Fruit fly (Drosophila melanogaster) whole organism, wandering third instar larva: Measurements from ENCODE around the gene CG43203.
A peak's percentile ranks its signal among the peaks of the same experiment; 100 is the strongest.

ENCODE experiments used
- CG32264 ChIP-seq: fragments of 200-800 bp; sonication (Bioruptor generic); optimal IDR thresholded peaks from 2 replicates; lab custom pipeline; 2016; ENCODE audit warnings: missing biosample characterization, missing genetic modification characterization
- CrebA ChIP-seq: fragments of 200-800 bp; sonication (Bioruptor generic); optimal IDR thresholded peaks from 2 replicates; lab custom pipeline; 2016; ENCODE audit warnings: missing biosample characterization, mild to moderate bottlenecking, missing genetic modification characterization, borderline replicate concordance
- Dfd ChIP-seq: fragments of >200 bp; optimal IDR thresholded peaks from 2 replicates; lab custom pipeline; 2017; ENCODE audit warnings: missing biosample characterization, missing genetic modification characterization
- Dif ChIP-seq: fragments of 200-275, 200-300 bp; sonication (Bioruptor generic); optimal IDR thresholded peaks from 2 replicates; lab custom pipeline; 2018; ENCODE audit warnings: missing biosample characterization, missing genetic modification characterization; ENCODE audit not compliant: partially characterized antibody
- Hnf4 ChIP-seq: fragments of 200-800 bp; sonication (Bioruptor generic); optimal IDR thresholded peaks from 2 replicates; lab custom pipeline; 2016; ENCODE audit warnings: missing biosample characterization, mild to moderate bottlenecking, missing genetic modification characterization
- Hr78 ChIP-seq: fragments of >200 bp; optimal IDR thresholded peaks from 2 replicates; lab custom pipeline; 2017; ENCODE audit warnings: missing biosample characterization, missing genetic modification characterization
- Hr83 ChIP-seq: fragments of 200-300 bp; sonication (Bioruptor generic); optimal IDR thresholded peaks from 2 replicates; lab custom pipeline; 2016; ENCODE audit warnings: missing biosample characterization, mild to moderate bottlenecking, missing genetic modification characterization, moderate library complexity; ENCODE audit not compliant: poor library complexity, severe bottlenecking
- Jra ChIP-seq: sonication (Bioruptor generic); optimal IDR thresholded peaks from 2 replicates; lab custom pipeline; 2016; ENCODE audit warnings: missing biosample characterization, missing genetic modification characterization
- Rel ChIP-seq, 2 experiments: fragments of 200-800 bp; sonication (Bioruptor generic) in 1 of 2; optimal IDR thresholded peaks; 2 replicates in 1 of 2; 3 replicates in 1 of 2; lab custom pipeline; 2016 to 2019; ENCODE audit warnings: mild to moderate bottlenecking in 2 of 2, missing biosample characterization in 2 of 2, missing genetic modification characterization in 2 of 2, moderate library complexity in 1 of 2
- Sp1 ChIP-seq: fragments of 200-800 bp; sonication (Bioruptor generic); optimal IDR thresholded peaks from 3 replicates; lab custom pipeline; 2019; ENCODE audit warnings: missing biosample characterization, mild to moderate bottlenecking, missing genetic modification characterization, moderate library complexity
- Vsx2 ChIP-seq: fragments of 200-300, 225-300 bp; sonication (Bioruptor generic); optimal IDR thresholded peaks from 2 replicates; lab custom pipeline; 2018; ENCODE audit warnings: missing biosample characterization, missing genetic modification characterization; ENCODE audit not compliant: partially characterized antibody
- br ChIP-seq: fragments of 200-800 bp; sonication (Bioruptor generic); optimal IDR thresholded peaks from 2 replicates; lab custom pipeline; 2016; ENCODE audit warnings: missing biosample characterization, missing genetic modification characterization
- brk ChIP-seq: fragments of 200-800 bp; sonication (Bioruptor generic); optimal IDR thresholded peaks from 2 replicates; lab custom pipeline; 2016; ENCODE audit warnings: missing biosample characterization, mild to moderate bottlenecking, missing genetic modification characterization
- dl ChIP-seq, 2 experiments: fragments of 175-275, 200-275 bp in 1 of 2; fragments of 200-275 bp in 1 of 2; sonication (Bioruptor generic); optimal IDR thresholded peaks; lab custom pipeline; 2018; ENCODE audit warnings: mild to moderate bottlenecking in 2 of 2, missing biosample characterization in 2 of 2, missing genetic modification characterization in 2 of 2, moderate library complexity in 2 of 2; ENCODE audit not compliant: partially characterized antibody in 2 of 2, insufficient read depth in 1 of 2
- dsf ChIP-seq: sonication (Bioruptor generic); optimal IDR thresholded peaks from 2 replicates; lab custom pipeline; 2016; ENCODE audit warnings: missing biosample characterization, missing genetic modification characterization, borderline replicate concordance
- ey ChIP-seq: fragments of 200-800 bp; sonication (Bioruptor generic); optimal IDR thresholded peaks from 2 replicates; lab custom pipeline; 2016; ENCODE audit warnings: missing biosample characterization, missing genetic modification characterization
- foxo ChIP-seq, 2 experiments: fragments of 200-800 bp; sonication (Bioruptor generic); optimal IDR thresholded peaks; 2 replicates in 1 of 2; 3 replicates in 1 of 2; lab custom pipeline; 2016 to 2017; ENCODE audit warnings: missing biosample characterization in 2 of 2, missing genetic modification characterization in 2 of 2
- fru ChIP-seq: fragments of 200-800 bp; sonication (Bioruptor generic); optimal IDR thresholded peaks from 3 replicates; lab custom pipeline; 2016; ENCODE audit warnings: missing biosample characterization, mild to moderate bottlenecking, missing genetic modification characterization
- h ChIP-seq: fragments of 200-800 bp; sonication (Bioruptor generic); optimal IDR thresholded peaks from 3 replicates; lab custom pipeline; 2016; ENCODE audit warnings: missing biosample characterization, mild to moderate bottlenecking, missing genetic modification characterization
- jim ChIP-seq: fragments of 175-275, 200-325 bp; sonication (Bioruptor generic); optimal IDR thresholded peaks from 2 replicates; lab custom pipeline; 2016; ENCODE audit warnings: missing biosample characterization, mild to moderate bottlenecking, missing genetic modification characterization
- psq ChIP-seq: fragments of 200-800 bp; sonication (Bioruptor generic); optimal IDR thresholded peaks from 3 replicates; lab custom pipeline; 2017; ENCODE audit warnings: missing biosample characterization, mild to moderate bottlenecking, missing genetic modification characterization, moderate library complexity
- rgr ChIP-seq: fragments of 200-800 bp; sonication (Bioruptor generic); optimal IDR thresholded peaks from 3 replicates; lab custom pipeline; 2016; ENCODE audit warnings: missing biosample characterization, mild to moderate bottlenecking, missing genetic modification characterization
- sage ChIP-seq: fragments of 200-800 bp; sonication (Bioruptor generic); optimal IDR thresholded peaks from 2 replicates; lab custom pipeline; 2016; ENCODE audit warnings: missing biosample characterization, mild to moderate bottlenecking, missing genetic modification characterization
- sv ChIP-seq: fragments of 200-800 bp; sonication (Bioruptor generic); optimal IDR thresholded peaks from 3 replicates; lab custom pipeline; 2016; ENCODE audit warnings: missing biosample characterization, missing genetic modification characterization
- tai ChIP-seq: sonication (Bioruptor generic); optimal IDR thresholded peaks from 2 replicates; lab custom pipeline; 2016; ENCODE audit warnings: missing biosample characterization, missing genetic modification characterization
- woc ChIP-seq: sonication (Bioruptor generic); optimal IDR thresholded peaks from 2 replicates; lab custom pipeline; 2016; ENCODE audit warnings: missing biosample characterization, mild to moderate bottlenecking, missing genetic modification characterization

Gene CG43203

DNA sequence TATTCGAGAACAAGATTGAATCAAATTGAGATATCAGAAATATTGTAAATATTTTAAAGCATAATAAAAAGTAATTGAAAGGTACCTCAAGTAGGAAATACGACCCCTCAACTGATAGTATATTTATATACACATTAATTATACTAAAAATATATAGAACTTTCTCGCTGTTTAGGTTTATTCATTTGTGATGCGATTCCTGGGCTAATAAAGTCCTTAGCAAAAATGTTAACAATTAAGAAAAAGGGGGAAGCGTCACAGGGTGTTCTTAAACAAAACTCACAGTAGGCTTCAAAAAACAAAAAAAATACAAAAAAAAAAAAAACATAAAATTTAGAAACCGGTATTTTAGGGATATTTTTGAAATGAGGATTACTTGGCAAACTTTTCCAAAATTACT is at the start of gene CG43203:
TSS of gene CG43203 (plus strand) at position 301 of the 400 bp plus-strand sequence.
- TF ChIP-seq fru (GFP tag; lab: Kevin White, UChicago) = no peak
- no peak for TF ChIP-seq brk
- no peak for TF ChIP-seq dsf (GFP tag; lab: Kevin White, UChicago)

DNA sequence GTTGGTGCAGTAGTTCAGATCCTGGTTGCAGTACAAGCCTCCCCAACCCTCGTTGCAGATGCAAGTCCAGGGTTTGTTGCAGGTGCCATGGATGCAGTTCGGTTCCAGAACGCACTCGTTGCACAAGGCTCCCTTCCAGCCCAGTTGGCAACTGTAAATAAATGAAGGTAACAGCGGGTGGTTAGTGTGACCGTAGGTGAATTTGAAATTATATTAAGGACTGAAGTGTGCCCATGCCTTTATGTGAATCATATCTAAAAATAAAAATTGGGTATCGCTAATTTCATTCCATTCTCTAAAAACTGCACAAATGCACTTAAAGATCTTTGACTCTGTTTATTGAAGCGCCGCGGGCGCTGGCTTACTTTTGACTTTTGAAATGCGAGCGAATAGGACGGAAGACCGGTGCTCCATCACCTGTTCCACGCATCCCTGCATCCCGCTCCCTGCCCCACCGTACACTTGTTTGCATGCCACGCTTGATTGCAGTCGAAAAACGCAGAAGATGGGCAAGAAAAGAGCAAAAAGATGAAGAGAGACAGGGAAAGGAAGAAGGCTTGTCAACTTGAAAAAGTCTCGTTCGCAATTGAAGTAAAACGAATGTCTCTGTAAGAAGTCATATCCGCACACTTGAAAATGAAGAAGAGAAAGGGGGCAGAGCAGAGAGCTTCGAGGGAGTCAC is 47.3 kb upstream of the CG43203 start:
- TF ChIP-seq Hnf4 (GFP tag; lab: Kevin White, UChicago) (no peak), psq (GFP tag; lab: Kevin White, UChicago) (peak; percentile 63), Vsx2 (GFP tag; lab: Kevin White, UChicago) (no peak)

DNA sequence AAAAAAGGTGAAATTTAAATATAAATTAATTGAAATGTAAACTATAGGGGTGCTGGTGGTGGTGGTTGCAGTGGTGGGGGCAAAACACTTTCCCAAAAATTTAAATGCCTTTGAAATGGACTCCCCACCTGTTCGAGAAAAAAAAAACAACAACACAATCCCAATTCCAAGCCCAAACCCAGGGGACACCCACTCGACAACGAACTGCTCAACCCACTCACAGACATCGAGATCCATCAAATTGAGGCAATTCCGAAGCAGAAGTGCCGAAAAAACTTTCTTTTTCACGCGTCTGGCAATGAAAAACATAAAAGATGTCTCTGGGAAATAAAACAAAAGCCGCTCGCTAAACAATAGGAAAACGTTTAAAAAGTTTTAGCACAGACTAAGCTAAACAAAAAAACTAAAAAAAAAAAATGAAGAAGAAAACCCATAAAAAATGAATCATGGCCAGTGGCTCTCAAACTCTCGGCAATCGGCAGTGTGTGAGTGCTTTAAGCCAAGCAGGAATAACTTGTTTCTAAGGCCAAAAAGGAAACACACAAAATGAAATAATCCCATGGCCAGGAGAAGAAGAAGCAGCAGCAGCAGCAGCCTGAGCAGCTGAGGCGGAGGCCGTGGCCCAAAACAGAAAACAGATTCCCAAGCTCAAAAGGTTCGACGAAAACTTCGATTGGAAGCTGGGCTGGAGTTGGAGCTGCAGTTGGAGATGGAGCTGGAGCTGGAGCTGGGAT is 44.9 kb upstream of the CG43203 start:
- TF ChIP-seq foxo (GFP tag; optimal IDR thresholded peaks at IDR 0.05; lab: Kevin White, UChicago) (no peak), fru (GFP tag; lab: Kevin White, UChicago) (peak; percentile 7), Rel (GFP tag; optimal IDR thresholded peaks at IDR 0.05; lab: Kevin White, UChicago) (peak; percentile 7), Rel (tag; optimal IDR thresholded peaks at IDR 0.05; lab: Kevin White, UChicago) (no peak), Vsx2 (GFP tag; lab: Kevin White, UChicago) (peak; percentile 55), CrebA (GFP tag; lab: Kevin White, UChicago) (peak; percentile 51), sv (GFP tag; lab: Kevin White, UChicago) (no peak), jim (GFP tag; lab: Kevin White, UChicago) (no peak)

DNA sequence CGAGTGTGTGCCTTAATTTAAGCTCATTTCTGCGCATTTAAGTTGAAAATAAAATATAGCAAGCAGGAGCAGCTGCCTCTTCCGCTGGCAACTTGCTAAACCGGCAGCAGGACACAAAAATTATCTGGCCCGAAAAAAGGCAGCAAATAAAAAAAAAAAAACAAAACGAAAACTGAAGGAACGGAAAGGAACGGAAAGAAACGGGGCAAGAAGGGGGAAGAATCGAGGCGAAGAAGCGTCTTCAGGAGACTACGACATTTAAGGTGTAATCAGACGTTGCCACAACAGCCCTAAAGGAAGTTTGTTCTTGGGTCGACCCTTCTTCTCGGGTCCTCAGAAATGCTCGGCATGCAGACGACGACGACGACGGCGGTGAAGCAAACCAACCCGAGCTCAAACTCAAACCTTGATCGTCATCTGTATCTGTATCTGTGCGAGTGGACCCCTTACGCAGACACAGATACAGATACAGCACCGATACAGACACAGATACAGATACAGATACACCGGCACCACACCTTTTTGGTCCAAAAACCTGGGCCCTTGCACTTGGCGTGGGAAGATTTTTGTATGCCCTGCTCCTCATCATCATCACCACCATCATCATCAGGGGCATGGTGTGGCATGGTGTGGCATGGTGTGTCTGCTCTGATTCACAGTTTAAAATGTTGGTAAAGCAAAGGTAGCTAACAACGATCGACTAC is 43.3 kb upstream of the CG43203 start:
- peak; percentile 3 for TF ChIP-seq rgr (GFP tag; lab: Kevin White, UChicago)
- TF ChIP-seq Dfd (GFP tag; lab: Kevin White, UChicago) = no peak
- TF ChIP-seq Hr78 (GFP tag; lab: Kevin White, UChicago) = no peak
- TF ChIP-seq woc (GFP tag; lab: Kevin White, UChicago) = peak; percentile 10
- TF ChIP-seq br (GFP tag; lab: Kevin White, UChicago) = no peak
- peak; percentile 49 for TF ChIP-seq Dif (GFP tag; lab: Kevin White, UChicago)
- no peak for TF ChIP-seq Jra (GFP tag; lab: Kevin White, UChicago)
- TF ChIP-seq Hnf4 (GFP tag; lab: Kevin White, UChicago) = no peak
- peak; percentile 31 for TF ChIP-seq jim (GFP tag; lab: Kevin White, UChicago)
- TF ChIP-seq CG32264 = no peak
- TF ChIP-seq Hr83 = peak; percentile 56
- peak; percentile 13 for TF ChIP-seq tai (GFP tag; lab: Kevin White, UChicago)
- peak; percentile 20 for TF ChIP-seq Rel (GFP tag; optimal IDR thresholded peaks at IDR 0.05; lab: Kevin White, UChicago)
- no peak for TF ChIP-seq Rel (tag; optimal IDR thresholded peaks at IDR 0.05; lab: Kevin White, UChicago)
- peak; percentile 2 for TF ChIP-seq Vsx2 (GFP tag; lab: Kevin White, UChicago)
- peak; percentile 59 for TF ChIP-seq psq (GFP tag; lab: Kevin White, UChicago)
- TF ChIP-seq Sp1 (GFP tag; lab: Kevin White, UChicago) = no peak
- peak; percentile 18 for TF ChIP-seq fru (GFP tag; lab: Kevin White, UChicago)
- peak in 1 of 2 experiments; percentile 5 for TF ChIP-seq foxo (GFP tag; optimal IDR thresholded peaks at IDR 0.05; lab: Kevin White, UChicago)
- peak; percentile 37 for TF ChIP-seq CrebA (GFP tag; lab: Kevin White, UChicago)
- peak in 1 of 2 experiments; percentile 1 for TF ChIP-seq dl (GFP tag; optimal IDR thresholded peaks at IDR 0.05; lab: Kevin White, UChicago; ENCODE audit: insufficient read depth in 1 of 2, partially characterized antibody in 2 of 2)

DNA sequence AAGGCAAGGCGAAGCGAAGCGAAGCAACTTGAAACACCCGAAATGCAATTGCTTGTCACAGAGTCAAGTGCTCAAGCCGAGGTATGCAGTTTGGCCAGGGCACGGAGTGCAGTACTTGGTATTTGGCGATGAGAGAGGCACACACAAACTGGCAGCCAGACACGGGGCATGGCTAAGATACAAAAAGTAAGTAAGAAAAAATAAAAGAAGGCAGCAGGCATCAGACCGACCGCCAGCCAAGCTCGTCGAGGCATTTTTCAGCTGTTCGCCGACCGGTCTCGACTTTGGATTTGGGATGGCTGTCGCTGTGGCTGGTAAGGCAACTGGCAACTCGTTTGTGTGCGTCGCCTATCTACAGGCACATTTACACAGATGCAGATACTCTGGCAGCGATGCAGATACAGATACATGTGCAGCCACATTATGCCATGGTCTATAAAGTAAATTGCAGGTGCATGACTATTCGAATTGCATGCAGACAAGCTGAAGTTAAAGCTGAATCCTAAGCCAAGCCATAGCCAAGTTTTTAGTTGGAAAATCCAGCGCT is 41.5 kb upstream of the CG43203 start:
- TF ChIP-seq h (GFP tag; lab: Kevin White, UChicago) (no peak), dsf (GFP tag; lab: Kevin White, UChicago) (no peak), psq (GFP tag; lab: Kevin White, UChicago) (no peak), Rel (GFP tag; optimal IDR thresholded peaks at IDR 0.05; lab: Kevin White, UChicago) (no peak), Rel (tag; optimal IDR thresholded peaks at IDR 0.05; lab: Kevin White, UChicago) (no peak), br (GFP tag; lab: Kevin White, UChicago) (no peak), fru (GFP tag; lab: Kevin White, UChicago) (no peak), sv (GFP tag; lab: Kevin White, UChicago) (no peak), jim (GFP tag; lab: Kevin White, UChicago) (no peak), foxo (GFP tag; optimal IDR thresholded peaks at IDR 0.05; lab: Kevin White, UChicago) (no peak), ey (GFP tag; lab: Kevin White, UChicago) (no peak), CrebA (GFP tag; lab: Kevin White, UChicago) (peak; percentile 28), Sp1 (GFP tag; lab: Kevin White, UChicago) (no peak), woc (GFP tag; lab: Kevin White, UChicago) (no peak), rgr (GFP tag; lab: Kevin White, UChicago) (no peak), Dif (GFP tag; lab: Kevin White, UChicago) (peak; percentile 22), sage (no peak)
